Fruit fly (Drosophila melanogaster) whole organism, adult: Measurements from ENCODE around the gene Utx.

Experiments used
- CG5204 ChIP-seq: fragments of 200-800 bp; sonication (Bioruptor generic); optimal IDR thresholded peaks from 2 replicates; lab custom pipeline; 2016; ENCODE audit warnings: missing biosample characterization, missing genetic modification characterization
- CG7045 ChIP-seq: fragments of 200-800 bp; sonication (Bioruptor generic); optimal IDR thresholded peaks from 2 replicates; lab custom pipeline; 2017; ENCODE audit warnings: missing biosample characterization, mild to moderate bottlenecking, missing genetic modification characterization
- kay ChIP-seq: fragments of 200-800 bp; sonication (Bioruptor generic); peaks from one replicate; lab custom pipeline; 2016; ENCODE audit warnings: missing biosample characterization, missing genetic modification characterization, borderline replicate concordance

dm6 chr2L:10292066-10292560 lies 13.5 kb upstream of the Utx start, which contains the start of gene Ufd4:
- TF ChIP-seq CG5204 (GFP tag; lab: Kevin White, UChicago) (no peak), kay (GFP tag; lab: Kevin White, UChicago) (no peak), CG7045 (GFP tag; lab: Kevin White, UChicago) (peak; percentile 61)
